Fruit fly (Drosophila melanogaster) whole organism, embryonic: ENCODE measurements around the gene CG43779.

Source experiments
- Asciz ChIP-seq: fragments of 200-800 bp; sonication (Bioruptor generic); optimal IDR thresholded peaks from 2 replicates; lab custom pipeline; 2017; ENCODE audit warnings: missing biosample characterization, mild to moderate bottlenecking, missing genetic modification characterization, missing genetic modification reagents
- Awh ChIP-seq: fragments of 200-800 bp; sonication (Bioruptor generic); IDR thresholded peaks from 2 replicates; pipeline ENCODE4, ENCODE4 v1.3.6; 2022; ENCODE audit warnings: missing biosample characterization, missing genetic modification characterization
- CG11456 ChIP-seq: fragments of 200-800 bp; sonication (Bioruptor generic); IDR thresholded peaks from 3 replicates; pipeline ENCODE4 v1.3.6; 2022; ENCODE audit warnings: missing biosample characterization, missing genetic modification characterization
- CG11696 ChIP-seq: fragments of 200-800 bp; sonication (Bioruptor generic); IDR thresholded peaks from 2 replicates; pipeline ENCODE4 v1.3.6; 2022; ENCODE audit warnings: missing biosample characterization, missing genetic modification characterization
- CG12155 ChIP-seq: fragments of 200-800 bp; sonication (Bioruptor generic); optimal IDR thresholded peaks from 3 replicates; lab custom pipeline; 2016; ENCODE audit warnings: missing biosample characterization, missing genetic modification characterization
- CG12942 ChIP-seq: fragments of 200-800 bp; sonication (Bioruptor generic); optimal IDR thresholded peaks from 3 replicates; lab custom pipeline; 2016; ENCODE audit warnings: missing biosample characterization, missing genetic modification characterization
- CG13296 ChIP-seq: fragments of 200-800 bp; sonication (Bioruptor generic); optimal IDR thresholded peaks from 3 replicates; lab custom pipeline; 2018; ENCODE audit warnings: missing biosample characterization, mild to moderate bottlenecking, missing genetic modification characterization
- CG14860 ChIP-seq: fragments of 200-800 bp; sonication (Bioruptor generic); IDR thresholded peaks from 3 replicates; pipeline ENCODE4 v1.3.6; 2022; ENCODE audit warnings: missing biosample characterization, missing genetic modification characterization; ENCODE audit not compliant: partially characterized antibody
- CG1792 ChIP-seq: fragments of 200-800 bp; sonication (Bioruptor generic); optimal IDR thresholded peaks from 2 replicates; lab custom pipeline; 2016; ENCODE audit warnings: missing biosample characterization, missing genetic modification characterization
- CG2875 ChIP-seq: fragments of 200-800 bp; sonication (Bioruptor generic); optimal IDR thresholded peaks from 2 replicates; lab custom pipeline; 2017; ENCODE audit warnings: missing biosample characterization, mild to moderate bottlenecking, missing genetic modification characterization, missing genetic modification reagents
- CG4854 ChIP-seq: fragments of 200-800 bp; sonication (Bioruptor generic); optimal IDR thresholded peaks from 2 replicates; lab custom pipeline; 2016; ENCODE audit warnings: missing biosample characterization, missing genetic modification characterization, inconsistent platforms
- CG7271 ChIP-seq: fragments of 200-800 bp; sonication (Bioruptor generic); optimal IDR thresholded peaks from 2 replicates; lab custom pipeline; 2018; ENCODE audit warnings: missing biosample characterization, mild to moderate bottlenecking, missing genetic modification characterization, moderate library complexity
- CG7357 ChIP-seq: fragments of 200-800 bp; sonication (Bioruptor generic); IDR thresholded peaks from 3 replicates; pipeline ENCODE4 v1.3.6; 2022; ENCODE audit warnings: missing biosample characterization, missing genetic modification characterization
- CG7786 ChIP-seq: fragments of 200-800 bp; sonication (Bioruptor generic); optimal IDR thresholded peaks from 2 replicates; lab custom pipeline; 2016; ENCODE audit warnings: missing biosample characterization, missing genetic modification characterization
- CG7928 ChIP-seq: fragments of 200-800 bp; sonication (Bioruptor generic); optimal IDR thresholded peaks from 2 replicates; lab custom pipeline; 2017; ENCODE audit warnings: missing biosample characterization, mild to moderate bottlenecking, missing genetic modification characterization
- CG8290 ChIP-seq, 3 experiments: fragments of 200-800 bp; sonication (Bioruptor generic); optimal IDR thresholded peaks; 2 replicates each; lab custom pipeline; 2016 to 2019; ENCODE audit warnings: missing biosample characterization in 3 of 3, missing genetic modification characterization in 3 of 3, mild to moderate bottlenecking in 2 of 3, moderate library complexity in 1 of 3
- CG8478 ChIP-seq: fragments of >200 bp; optimal IDR thresholded peaks from 2 replicates; lab custom pipeline; 2018
- CG8765 ChIP-seq: fragments of 200-800 bp; sonication (Bioruptor generic); IDR thresholded peaks from 2 replicates; pipeline ENCODE4 v1.3.6; 2022; ENCODE audit warnings: missing biosample characterization, missing genetic modification characterization
- CG8924 ChIP-seq: fragments of 200-800 bp; optimal IDR thresholded peaks from 3 replicates; lab custom pipeline; 2019; ENCODE audit warnings: missing biosample characterization, mild to moderate bottlenecking, missing genetic modification characterization, moderate library complexity
- CG9215 ChIP-seq: fragments of 200-800 bp; sonication (Bioruptor generic); IDR thresholded peaks from 2 replicates; pipeline ENCODE4 v1.3.6; 2022; ENCODE audit warnings: missing biosample characterization, missing genetic modification characterization
- CG9797 ChIP-seq: fragments of 200-800 bp; sonication (Bioruptor generic); optimal IDR thresholded peaks from 3 replicates; lab custom pipeline; 2018; ENCODE audit warnings: missing biosample characterization, mild to moderate bottlenecking, missing genetic modification characterization
- Dll ChIP-seq: fragments of 200-800 bp; sonication (Bioruptor generic); IDR thresholded peaks from 4 replicates; pipeline ENCODE4 v1.3.6; 2022; ENCODE audit warnings: missing biosample characterization, missing genetic modification characterization; ENCODE audit not compliant: partially characterized antibody
- Doc3 ChIP-seq: fragments of 200-800 bp; sonication (Bioruptor generic); IDR thresholded peaks from 3 replicates; pipeline ENCODE4 v1.3.6; 2022; ENCODE audit warnings: missing biosample characterization, missing genetic modification characterization; ENCODE audit not compliant: partially characterized antibody
- Dp ChIP-seq: fragments of 200-800 bp; sonication (Bioruptor generic); optimal IDR thresholded peaks from 2 replicates; lab custom pipeline; 2018; ENCODE audit warnings: missing biosample characterization, mild to moderate bottlenecking, missing genetic modification characterization, moderate library complexity
- HHEX ChIP-seq: fragments of 200-800 bp; sonication (Bioruptor generic); optimal IDR thresholded peaks from 3 replicates; lab custom pipeline; 2017; ENCODE audit warnings: missing biosample characterization, mild to moderate bottlenecking, missing genetic modification characterization, missing genetic modification reagents
- HmgD ChIP-seq: fragments of 200-800 bp; sonication (Bioruptor generic); optimal IDR thresholded peaks from 3 replicates; lab custom pipeline; 2016; ENCODE audit warnings: missing biosample characterization, missing genetic modification characterization
- NK7.1 ChIP-seq: fragments of 200-800 bp; sonication (Bioruptor generic); optimal IDR thresholded peaks from 3 replicates; lab custom pipeline; 2016; ENCODE audit warnings: missing biosample characterization, missing genetic modification characterization
- PHDP ChIP-seq: fragments of 200-800 bp; sonication (Bioruptor generic); optimal IDR thresholded peaks from 3 replicates; lab custom pipeline; 2018; ENCODE audit warnings: missing biosample characterization, mild to moderate bottlenecking, missing genetic modification characterization, moderate library complexity
- Xbp1 ChIP-seq: fragments of 200-800 bp; sonication (Bioruptor generic); optimal IDR thresholded peaks from 3 replicates; lab custom pipeline; 2016; ENCODE audit warnings: missing biosample characterization, mild to moderate bottlenecking, missing genetic modification characterization
- ab ChIP-seq: fragments of 200-800 bp; sonication (Bioruptor generic); optimal IDR thresholded peaks from 2 replicates; lab custom pipeline; 2016; ENCODE audit warnings: missing biosample characterization, missing genetic modification characterization
- bbx ChIP-seq: fragments of 200-800 bp; sonication (Bioruptor generic); IDR thresholded peaks from 2 replicates; pipeline ENCODE4 v1.3.6; 2022; ENCODE audit warnings: missing biosample characterization, missing genetic modification characterization; ENCODE audit not compliant: partially characterized antibody
- chif ChIP-seq, 2 experiments: fragments of 200-800 bp; sonication (Bioruptor generic); optimal IDR thresholded peaks; 3 replicates each; lab custom pipeline; 2016; ENCODE audit warnings: missing biosample characterization in 2 of 2, missing genetic modification characterization in 2 of 2
- dm ChIP-seq: fragments of 200-800 bp; sonication (Bioruptor generic); optimal IDR thresholded peaks from 3 replicates; lab custom pipeline; 2016; ENCODE audit warnings: missing biosample characterization, missing genetic modification characterization
- fd96Cb ChIP-seq: fragments of 200-800 bp; sonication (Bioruptor generic); optimal IDR thresholded peaks from 2 replicates; lab custom pipeline; 2018; ENCODE audit warnings: missing biosample characterization, mild to moderate bottlenecking, missing genetic modification characterization, moderate library complexity
- ftz-f1 ChIP-seq: fragments of 200-800 bp; sonication (Bioruptor generic); optimal IDR thresholded peaks from 2 replicates; lab custom pipeline; 2016; ENCODE audit warnings: missing biosample characterization, missing genetic modification characterization
- kah ChIP-seq: fragments of 200-800 bp; sonication (Bioruptor generic); optimal IDR thresholded peaks from 2 replicates; lab custom pipeline; 2018; ENCODE audit warnings: missing biosample characterization, mild to moderate bottlenecking, missing genetic modification characterization
- maf-S ChIP-seq: fragments of 200-800 bp; sonication (Bioruptor generic); optimal IDR thresholded peaks from 2 replicates; lab custom pipeline; 2016; ENCODE audit warnings: missing biosample characterization, missing genetic modification characterization
- mam ChIP-seq: fragments of 200-800 bp; sonication (Bioruptor generic); optimal IDR thresholded peaks from 3 replicates; lab custom pipeline; 2016; ENCODE audit warnings: missing biosample characterization, missing genetic modification characterization
- nau ChIP-seq: fragments of 200-800 bp; sonication (Bioruptor generic); optimal IDR thresholded peaks from 3 replicates; lab custom pipeline; 2017; ENCODE audit warnings: missing biosample characterization, mild to moderate bottlenecking, missing genetic modification characterization, missing genetic modification reagents
- oc ChIP-seq: fragments of 200-800 bp; sonication (Bioruptor generic); optimal IDR thresholded peaks from 2 replicates; lab custom pipeline; 2018; ENCODE audit warnings: missing biosample characterization, mild to moderate bottlenecking, missing genetic modification characterization, moderate library complexity
- onecut ChIP-seq: fragments of 200-800 bp; sonication (Bioruptor generic); IDR thresholded peaks from 2 replicates; pipeline ENCODE4 v1.3.6; 2022; ENCODE audit warnings: missing biosample characterization, missing genetic modification characterization
- pita ChIP-seq: fragments of 200-800 bp; sonication (Bioruptor generic); optimal IDR thresholded peaks from 2 replicates; lab custom pipeline; 2017; ENCODE audit warnings: missing biosample characterization, mild to moderate bottlenecking, missing genetic modification characterization
- sd ChIP-seq: fragments of 200-800 bp; sonication (Bioruptor generic); optimal IDR thresholded peaks from 3 replicates; lab custom pipeline; 2018; ENCODE audit warnings: missing biosample characterization, mild to moderate bottlenecking, missing genetic modification characterization, moderate library complexity
- sim ChIP-seq: fragments of 200-800 bp; sonication (Bioruptor generic); IDR thresholded peaks from 2 replicates; pipeline ENCODE4 v1.3.6; 2022; ENCODE audit warnings: missing biosample characterization, missing genetic modification characterization
- tap ChIP-seq: fragments of 200-800 bp; optimal IDR thresholded peaks from 3 replicates; lab custom pipeline; 2019; ENCODE audit warnings: missing biosample characterization, mild to moderate bottlenecking, missing genetic modification characterization, moderate library complexity
- tin ChIP-seq: fragments of 200-800 bp; sonication (Bioruptor generic); optimal IDR thresholded peaks from 3 replicates; lab custom pipeline; 2016; ENCODE audit warnings: missing biosample characterization, missing genetic modification characterization
- tll ChIP-seq, 2 experiments: fragments of 200-800 bp in 1 of 2; fragments of >200 bp in 1 of 2; sonication (Bioruptor generic) in 1 of 2; optimal IDR thresholded peaks; 2 replicates each; lab custom pipeline; 2017 to 2019; ENCODE audit warnings: missing biosample characterization in 2 of 2, missing genetic modification characterization in 2 of 2, mild to moderate bottlenecking in 1 of 2, moderate library complexity in 1 of 2
- tna ChIP-seq: fragments of 200-800 bp; sonication (Bioruptor generic); IDR thresholded peaks from 2 replicates; pipeline ENCODE4 v1.3.6; 2022; ENCODE audit warnings: missing biosample characterization, missing genetic modification characterization; ENCODE audit not compliant: partially characterized antibody

Gene CG43779

dm6 chr2L:13290276-13291065 lies 16.1 kb downstream of the CG43779 start (continued):
- TF ChIP-seq CG2875 = peak; percentile 82
- TF ChIP-seq maf-S = peak; percentile 62
- TF ChIP-seq CG7271 (tag; lab: Kevin White, UChicago) = no peak
- TF ChIP-seq CG8765 (GFP tag; lab: Robert Waterston, UW) = peak; percentile 20; the same call in 1 of the 2 replicates
- TF ChIP-seq pita (GFP tag; lab: Kevin White, UChicago) = no peak
- TF ChIP-seq mam (GFP tag; lab: Kevin White, UChicago) = peak; percentile 4
- no peak for TF ChIP-seq CG8478 (lab: Kevin White, UChicago)
- TF ChIP-seq CG1792 = peak; percentile 34
- no peak for TF ChIP-seq CG12155 (GFP tag; lab: Kevin White, UChicago)
- TF ChIP-seq PHDP = peak; percentile 94
- peak; percentile 77 for TF ChIP-seq Awh (GFP tag; lab: Robert Waterston, UW)
- peak; percentile 42 for TF ChIP-seq dm (GFP tag; lab: Kevin White, UChicago)
- peak; percentile 94 for TF ChIP-seq Asciz
- TF ChIP-seq ftz-f1 (GFP tag; lab: Kevin White, UChicago) = peak; percentile 55
- peak; percentile 95 for TF ChIP-seq CG13296 (GFP tag; lab: Kevin White, UChicago)
- peak; percentile 29 for TF ChIP-seq fd96Cb (tag; lab: Kevin White, UChicago)
- TF ChIP-seq HHEX = peak; percentile 88
- peak; percentile 91 for TF ChIP-seq nau (GFP tag; lab: Kevin White, UChicago)
- TF ChIP-seq CG11696 (GFP tag; lab: Robert Waterston, UW) = peak; percentile 66
- TF ChIP-seq Dp = peak; percentile 13
- peak; percentile 66; the same call in 3 of the 4 replicates for TF ChIP-seq Dll (GFP tag; lab: Robert Waterston, UW)
- no peak for TF ChIP-seq chif (GFP tag; optimal IDR thresholded peaks at IDR 0.05; lab: Kevin White, UChicago)
- peak; percentile 80 for TF ChIP-seq oc (tag; lab: Kevin White, UChicago)
- peak; percentile 47; the same call in 1 of the 2 replicates for TF ChIP-seq tna (GFP tag; lab: Robert Waterston, UW)
- TF ChIP-seq kah (GFP tag; lab: Kevin White, UChicago) = peak; percentile 66
- TF ChIP-seq sd (tag; lab: Kevin White, UChicago) = peak; percentile 97
- TF ChIP-seq CG7357 = 0 out of 3 replicates have a peak, but pooled peaks have one; percentile 33
- no peak for TF ChIP-seq CG8290 (GFP tag; optimal IDR thresholded peaks at IDR 0.05; lab: Kevin White, UChicago)
- peak in 1 of 2 experiments; percentile 96 for TF ChIP-seq CG8290 (tag; optimal IDR thresholded peaks at IDR 0.05; lab: Kevin White, UChicago)
- TF ChIP-seq CG4854 (GFP tag; lab: Kevin White, UChicago) = peak; percentile 30
- peak; percentile 75; the same call in 1 of the 2 replicates for TF ChIP-seq sim (GFP tag; lab: Robert Waterston, UW)
- no peak for TF ChIP-seq CG12942 (GFP tag; lab: Kevin White, UChicago)
- TF ChIP-seq tll (GFP tag; optimal IDR thresholded peaks at IDR 0.05; lab: Kevin White, UChicago) = no peak
- TF ChIP-seq ab (GFP tag; lab: Kevin White, UChicago) = no peak
- no peak for TF ChIP-seq CG9797
- no peak for TF ChIP-seq tin (GFP tag; lab: Kevin White, UChicago)
- TF ChIP-seq HmgD (GFP tag; lab: Kevin White, UChicago) = no peak
- TF ChIP-seq CG9215 (GFP tag; lab: Robert Waterston, UW) = no peak
- TF ChIP-seq Doc3 (GFP tag; lab: Robert Waterston, UW) = 0 out of 3 replicates have a peak, but pooled peaks have one; percentile 11
- TF ChIP-seq CG7928 = peak; percentile 71
- TF ChIP-seq Xbp1 (GFP tag; lab: Kevin White, UChicago) = peak; percentile 10
- TF ChIP-seq tap (tag; lab: Kevin White, UChicago) = peak; percentile 83
- TF ChIP-seq CG7786 (GFP tag; lab: Kevin White, UChicago) = no peak
- TF ChIP-seq CG8924 (tag; lab: Kevin White, UChicago) = peak; percentile 74
- TF ChIP-seq onecut = peak; percentile 79
- TF ChIP-seq CG11456 (GFP tag; lab: Robert Waterston, UW) = no peak
- TF ChIP-seq NK7.1 (GFP tag; lab: Kevin White, UChicago) = peak; percentile 31
- TF ChIP-seq bbx (GFP tag; lab: Robert Waterston, UW) = peak; percentile 54; the same call in 1 of the 2 replicates
- no peak for TF ChIP-seq CG14860 (GFP tag; lab: Robert Waterston, UW)
